Fruit fly (Drosophila melanogaster): ENCODE data around the gene Vha100-4.

The Vha100-4 gene

dm6 chr3R:18398954-18399697 lies 9.5 kb upstream of the Vha100-4 start, which contains the start of gene Vha100-2 (continued):
- TF ChIP-seq HmgZ (tag; optimal IDR thresholded peaks at IDR 0.05) (peak; percentile 47), CG2712 (tag; optimal IDR thresholded peaks at IDR 0.05) (no peak), CG4404 (GFP tag; IDR thresholded peaks at IDR 0.05) (no peak), Elba2 (GFP tag; optimal IDR thresholded peaks at IDR 0.05) (no peak), bigmax (GFP tag; optimal IDR thresholded peaks at IDR 0.05) (peak; percentile 3), Vsx1 (GFP tag; optimal IDR thresholded peaks at IDR 0.05) (peak; percentile 98), NC2β (GFP tag; optimal IDR thresholded peaks at IDR 0.05) (no peak), sens (GFP tag) (peak; percentile 74), CG10209 (GFP tag; optimal IDR thresholded peaks at IDR 0.05) (no peak), ci (GFP tag; IDR thresholded peaks at IDR 0.05) (peak; percentile 83), CG3407 (GFP tag; optimal IDR thresholded peaks at IDR 0.05) (no peak), D (optimal IDR thresholded peaks at IDR 0.05) (no peak), D (GFP tag; optimal IDR thresholded peaks at IDR 0.05) (no peak), sqz (GFP tag; optimal IDR thresholded peaks at IDR 0.05) (peak; percentile 26), grn (GFP tag; optimal IDR thresholded peaks at IDR 0.05) (peak; percentile 91), Taf1 (GFP tag; IDR thresholded peaks at IDR 0.05) (no peak), lbe (GFP tag; optimal IDR thresholded peaks at IDR 0.05) (peak; percentile 51), Awh (GFP tag; IDR thresholded peaks at IDR 0.05) (peak; percentile 49; the same call in 1 of the 2 replicates), CG12744 (GFP tag; optimal IDR thresholded peaks at IDR 0.05) (no peak), Dad (GFP tag; optimal IDR thresholded peaks at IDR 0.05) (no peak), odd (GFP tag; optimal IDR thresholded peaks at IDR 0.05) (no peak), CG4360 (GFP tag; IDR thresholded peaks at IDR 0.05) (peak; percentile 13; the same call in 1 of the 2 replicates), CG15479 (GFP tag; optimal IDR thresholded peaks at IDR 0.05) (no peak), BtbVII (GFP tag; optimal IDR thresholded peaks at IDR 0.05) (peak; percentile 28), CG8281 (tag; optimal IDR thresholded peaks at IDR 0.05) (no peak), CG10431 (GFP tag; optimal IDR thresholded peaks at IDR 0.05) (no peak), lola (GFP tag; optimal IDR thresholded peaks at IDR 0.05) (no peak), nerfin-2 (GFP tag; IDR thresholded peaks at IDR 0.05; ENCODE audit: partially characterized antibody) (no peak), CG1647 (GFP tag; optimal IDR thresholded peaks at IDR 0.05) (no peak), stwl (tag; optimal IDR thresholded peaks at IDR 0.05) (peak; percentile 94), CG12104 (GFP tag; optimal IDR thresholded peaks at IDR 0.05) (no peak), D19A (tag; optimal IDR thresholded peaks at IDR 0.05) (peak; percentile 39), CG11695 (GFP tag; IDR thresholded peaks at IDR 0.05) (peak; percentile 48; the same call in 1 of the 3 replicates), nerfin-1 (tag; optimal IDR thresholded peaks at IDR 0.05) (no peak), eyg (GFP tag; optimal IDR thresholded peaks at IDR 0.05) (no peak), crp (GFP tag; optimal IDR thresholded peaks at IDR 0.05) (peak in 1 of 2 experiments; percentile 79), CG14667 (GFP tag; IDR thresholded peaks at IDR 0.05) (peak; percentile 6; the same call in 1 of the 2 replicates), CG17361 (GFP tag; IDR thresholded peaks at IDR 0.05) (peak; percentile 51; the same call in 2 of the 3 replicates), sens-2 (GFP tag; IDR thresholded peaks at IDR 0.05) (0 out of 2 replicates have a peak, but pooled peaks have one; percentile 14), lab (GFP tag; optimal IDR thresholded peaks at IDR 0.05) (peak; percentile 25), Bdp1 (GFP tag; optimal IDR thresholded peaks at IDR 0.05) (no peak), CG4328 (GFP tag; optimal IDR thresholded peaks at IDR 0.05) (peak; percentile 50), Oaz (GFP tag; IDR thresholded peaks at IDR 0.05) (no peak), tup (GFP tag; optimal IDR thresholded peaks at IDR 0.05) (no peak), Chrac-16 (GFP tag; optimal IDR thresholded peaks at IDR 0.05) (no peak), Ada2b (GFP tag; IDR thresholded peaks at IDR 0.05) (no peak), CG11085 (GFP tag; IDR thresholded peaks at IDR 0.05) (peak; percentile 27; the same call in 1 of the 2 replicates), NC2α (GFP tag; optimal IDR thresholded peaks at IDR 0.05) (no peak), sr (GFP tag; IDR thresholded peaks at IDR 0.05) (peak; percentile 29; the same call in 1 of the 3 replicates), kah (GFP tag; optimal IDR thresholded peaks at IDR 0.05) (peak; percentile 100)

Data from whole organism, embryonic.